Worm (Caenorhabditis elegans): ENCODE results near the gene lcmt-1.

ce11 chrIII:4300989-4301498 is 42.2 kb upstream of the lcmt-1 start, which contains the start of gene R10E4.11:
- TF ChIP-seq skn-1 (tag; optimal IDR thresholded peaks at IDR 0.05) (no peak), ZK546.5 (tag; optimal IDR thresholded peaks at IDR 0.05) (no peak), nhr-6 (tag; optimal IDR thresholded peaks at IDR 0.05) (no peak), lin-11 (tag; optimal IDR thresholded peaks at IDR 0.05) (no peak), blmp-1 (tag; optimal IDR thresholded peaks at IDR 0.05; ENCODE audit: insufficient read depth) (no peak), nhr-11 (tag; optimal IDR thresholded peaks at IDR 0.05) (no peak)
